Worm (Caenorhabditis elegans) whole organism, early embryonic: ENCODE results near the gene ire-1.

Source experiments
- B0310.2 ChIP-seq: sonication (generic microtip); optimal IDR thresholded peaks from 2 replicates; lab custom pipeline; 2016; ENCODE audit warnings: mild to moderate bottlenecking, missing genetic modification characterization, missing compliant biosample characterization
- F13C5.2 ChIP-seq: sonication (generic microtip); optimal IDR thresholded peaks from 2 replicates; lab custom pipeline; 2017; ENCODE audit warnings: mild to moderate bottlenecking, missing genetic modification characterization, inconsistent platforms, missing compliant biosample characterization
- ama-1 ChIP-seq: fragments of 150-350 bp; optimal IDR thresholded peaks from 2 replicates; lab custom pipeline; 2014
- flt-1 ChIP-seq: fragments of 200-800 bp; sonication (Bioruptor generic); IDR thresholded peaks from 2 replicates; pipeline ENCODE4 v1.3.6; 2022; ENCODE audit warnings: missing genetic modification characterization, missing compliant biosample characterization
- hmbx-1 ChIP-seq: sonication (generic microtip); optimal IDR thresholded peaks from 2 replicates; lab custom pipeline; 2016; ENCODE audit warnings: mild to moderate bottlenecking, missing genetic modification characterization, missing compliant biosample characterization
- hnd-1 ChIP-seq: sonication (generic microtip); optimal IDR thresholded peaks from 2 replicates; lab custom pipeline; 2016; ENCODE audit warnings: missing genetic modification characterization, missing compliant biosample characterization
- pes-1 ChIP-seq: fragments of 200-800 bp; sonication (Bioruptor generic); IDR thresholded peaks from 2 replicates; pipeline ENCODE4 v1.3.6; 2022; ENCODE audit warnings: missing genetic modification reagents, missing genetic modification characterization, missing compliant biosample characterization
- scrt-1 ChIP-seq: fragments of 200-800 bp; sonication (Bioruptor generic); IDR thresholded peaks from 2 replicates; pipeline ENCODE4 v1.3.6; 2022; ENCODE audit warnings: missing genetic modification characterization, missing compliant biosample characterization
- sea-1 ChIP-seq: fragments of 200-800 bp; sonication (Bioruptor generic); conservative IDR thresholded peaks from 2 replicates; pipeline ENCODE4 v1.3.6; 2022; ENCODE audit warnings: missing genetic modification characterization, missing compliant biosample characterization
- tbx-11 ChIP-seq: fragments of 200-800 bp; sonication (Bioruptor generic); IDR thresholded peaks from 2 replicates; pipeline ENCODE4 v1.3.6; 2022; ENCODE audit warnings: missing genetic modification characterization, missing compliant biosample characterization
- tbx-37 ChIP-seq: fragments of 200-800 bp; sonication (Bioruptor generic); conservative IDR thresholded peaks from 2 replicates; pipeline ENCODE4 v1.3.6; 2022; ENCODE audit warnings: missing genetic modification reagents, missing genetic modification characterization, missing compliant biosample characterization
- tra-4 ChIP-seq: sonication (generic microtip); optimal IDR thresholded peaks from 2 replicates; lab custom pipeline; 2017; ENCODE audit warnings: missing genetic modification characterization, missing compliant biosample characterization

ce11 chrII:8074058-8074457, 50.7 kb downstream of the ire-1 start:
- no peak for TF ChIP-seq tbx-37 (GFP tag; lab: Robert Waterston, UW)
- no peak for TF ChIP-seq ama-1
- no peak for TF ChIP-seq flt-1
- no peak for TF ChIP-seq F13C5.2 (tag; lab: Kevin White, UChicago)
- TF ChIP-seq hnd-1 (tag; lab: Kevin White, UChicago): no peak
- no peak for TF ChIP-seq pes-1 (GFP tag; lab: Robert Waterston, UW)
- no peak for TF ChIP-seq scrt-1 (GFP tag; lab: Robert Waterston, UW)
- no peak for TF ChIP-seq B0310.2
- no peak for TF ChIP-seq sea-1 (GFP tag; lab: Robert Waterston, UW)
- TF ChIP-seq tra-4: no peak
- TF ChIP-seq hmbx-1 (tag; lab: Kevin White, UChicago): no peak
- TF ChIP-seq tbx-11 (GFP tag; lab: Robert Waterston, UW): no peak
